Worm (Caenorhabditis elegans): ENCODE data around the gene timm-17B.1.

DNA sequence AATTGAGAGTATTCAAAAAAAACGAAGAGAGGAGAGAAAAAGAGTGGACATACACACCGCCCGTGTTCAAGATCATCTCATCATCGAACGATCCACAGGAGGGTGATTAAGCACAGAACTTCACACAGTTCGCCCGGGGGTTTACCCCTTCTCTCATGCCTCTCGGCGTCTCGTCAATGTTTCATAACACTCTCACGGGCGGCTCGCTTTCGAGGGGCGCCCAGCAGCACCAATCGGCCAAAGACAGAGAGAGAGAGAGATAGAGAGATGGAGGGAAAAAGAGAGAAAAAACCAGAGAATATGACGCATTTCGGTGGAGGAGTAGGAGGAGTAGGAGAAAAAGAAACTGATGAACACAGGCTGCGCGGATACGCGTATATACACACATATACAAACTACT, 40.1 kb downstream of the timm-17B.1 start:
- TF ChIP-seq nfya-1 (tag; optimal IDR thresholded peaks at IDR 0.05; ENCODE audit: insufficient read depth) (peak; percentile 92), elt-1 (tag; optimal IDR thresholded peaks at IDR 0.05) (no peak), zag-1 (tag; optimal IDR thresholded peaks at IDR 0.05) (no peak), eor-1 (tag; optimal IDR thresholded peaks at IDR 0.05) (no peak), ceh-16 (tag; optimal IDR thresholded peaks at IDR 0.05) (no peak), egl-5 (tag; optimal IDR thresholded peaks at IDR 0.05) (peak; percentile 7), fkh-10 (GFP tag; optimal IDR thresholded peaks at IDR 0.05) (no peak), pqm-1 (tag; optimal IDR thresholded peaks at IDR 0.05) (peak; percentile 47), ceh-28 (tag; optimal IDR thresholded peaks at IDR 0.05) (no peak), tbx-2 (tag; optimal IDR thresholded peaks at IDR 0.05) (no peak)

Measured in whole organism, L3 larva.